Fruit fly (Drosophila melanogaster) whole organism, embryonic: ENCODE measurements around the gene CG9628.

Source experiments
- Ada2b ChIP-seq: fragments of 200-800 bp; sonication (Bioruptor generic); IDR thresholded peaks from 2 replicates; pipeline ENCODE4 v1.3.6; 2022; ENCODE audit warnings: missing biosample characterization, missing genetic modification characterization
- Atf3 ChIP-seq: fragments of 200-800 bp; sonication (Bioruptor generic); optimal IDR thresholded peaks from 3 replicates; lab custom pipeline; 2016; ENCODE audit warnings: missing biosample characterization, missing genetic modification characterization
- BEAF-32 ChIP-seq: fragments of 200-800 bp; sonication (Bioruptor generic); optimal IDR thresholded peaks from 3 replicates; lab custom pipeline; 2017; ENCODE audit warnings: missing biosample characterization, missing genetic modification characterization, mild to moderate bottlenecking, moderate library complexity, missing genetic modification reagents
- CG10274 ChIP-seq: fragments of 200-800 bp; sonication (Bioruptor generic); optimal IDR thresholded peaks from 3 replicates; lab custom pipeline; 2017; ENCODE audit warnings: missing biosample characterization, mild to moderate bottlenecking, missing genetic modification characterization
- CG11093 ChIP-seq: fragments of 200-800 bp; sonication (Bioruptor generic); IDR thresholded peaks from 3 replicates; pipeline ENCODE4 v1.3.6; 2022; ENCODE audit warnings: missing biosample characterization, missing genetic modification characterization
- CG12104 ChIP-seq: fragments of 200-800 bp; sonication (Bioruptor generic); optimal IDR thresholded peaks from 3 replicates; lab custom pipeline; 2016; ENCODE audit warnings: missing biosample characterization, missing genetic modification characterization
- CG13287 ChIP-seq: fragments of 200-800 bp; sonication (Bioruptor generic); IDR thresholded peaks from 2 replicates; pipeline ENCODE4 v1.3.6; 2022; ENCODE audit warnings: missing biosample characterization, missing genetic modification characterization; ENCODE audit not compliant: partially characterized antibody
- CG13894 ChIP-seq: fragments of 200-800 bp; sonication (Bioruptor generic); optimal IDR thresholded peaks from 3 replicates; lab custom pipeline; 2018; ENCODE audit warnings: missing biosample characterization, mild to moderate bottlenecking, missing genetic modification characterization, moderate library complexity
- CG17568 ChIP-seq: fragments of 200-800 bp; sonication (Bioruptor generic); optimal IDR thresholded peaks from 2 replicates; lab custom pipeline; 2018; ENCODE audit warnings: missing biosample characterization, mild to moderate bottlenecking, missing genetic modification characterization, moderate library complexity
- CG2202 ChIP-seq: fragments of 200-800 bp; sonication (Bioruptor generic); optimal IDR thresholded peaks from 2 replicates; lab custom pipeline; 2018; ENCODE audit warnings: missing biosample characterization, mild to moderate bottlenecking, missing genetic modification characterization
- CG2889 ChIP-seq: fragments of 200-800 bp; sonication (Bioruptor generic); IDR thresholded peaks from 3 replicates; pipeline ENCODE4 v1.3.6; 2022; ENCODE audit warnings: missing biosample characterization, missing genetic modification characterization
- CG30020 ChIP-seq: fragments of 200-800 bp; optimal IDR thresholded peaks from 2 replicates; lab custom pipeline; 2019; ENCODE audit warnings: missing biosample characterization, mild to moderate bottlenecking, missing genetic modification characterization, moderate library complexity
- CG32767 ChIP-seq: fragments of 200-800 bp; sonication (Bioruptor generic); IDR thresholded peaks from 2 replicates; pipeline ENCODE4 v1.3.6; 2022; ENCODE audit warnings: missing biosample characterization, missing genetic modification characterization
- CG42726 ChIP-seq: fragments of 200-800 bp; sonication (Bioruptor generic); IDR thresholded peaks from 2 replicates; pipeline ENCODE4 v1.3.6; 2022; ENCODE audit warnings: missing biosample characterization, missing genetic modification characterization; ENCODE audit not compliant: partially characterized antibody
- CG5245 ChIP-seq: fragments of 200-800 bp; sonication (Bioruptor generic); optimal IDR thresholded peaks from 3 replicates; lab custom pipeline; 2016; ENCODE audit warnings: missing biosample characterization, missing genetic modification characterization
- CG6813 ChIP-seq: fragments of 200-800 bp; sonication (Bioruptor generic); optimal IDR thresholded peaks from 2 replicates; lab custom pipeline; 2017; ENCODE audit warnings: missing biosample characterization, missing genetic modification characterization, mild to moderate bottlenecking, moderate library complexity, missing genetic modification reagents
- CG7372 ChIP-seq: fragments of 200-800 bp; sonication (Bioruptor generic); IDR thresholded peaks from 2 replicates; pipeline ENCODE4 v1.3.6; 2022; ENCODE audit warnings: missing biosample characterization, missing genetic modification characterization
- CG8089 ChIP-seq: fragments of 200-800 bp; sonication (Bioruptor generic); optimal IDR thresholded peaks from 3 replicates; lab custom pipeline; 2016; ENCODE audit warnings: missing biosample characterization, missing genetic modification characterization
- CG9437 ChIP-seq: fragments of 200-800 bp; sonication (Bioruptor generic); optimal IDR thresholded peaks from 2 replicates; lab custom pipeline; 2018; ENCODE audit warnings: missing biosample characterization, mild to moderate bottlenecking, missing genetic modification characterization
- CG9609 ChIP-seq: fragments of 200-800 bp; sonication (Bioruptor generic); optimal IDR thresholded peaks from 3 replicates; lab custom pipeline; 2016; ENCODE audit warnings: missing biosample characterization, missing genetic modification characterization
- CkIIα-i1 ChIP-seq: fragments of 200-800 bp; sonication (Bioruptor generic); IDR thresholded peaks from 2 replicates; pipeline ENCODE4 v1.3.6; 2022; ENCODE audit warnings: missing biosample characterization, missing genetic modification characterization
- Hey ChIP-seq: fragments of 200-800 bp; sonication (Bioruptor generic); optimal IDR thresholded peaks from 3 replicates; lab custom pipeline; 2018; ENCODE audit warnings: missing biosample characterization, mild to moderate bottlenecking, missing genetic modification characterization
- Lhr ChIP-seq: fragments of 200-800 bp; sonication (Bioruptor generic); optimal IDR thresholded peaks from 3 replicates; lab custom pipeline; 2017; ENCODE audit warnings: mild to moderate bottlenecking, missing biosample characterization, missing genetic modification reagents, missing genetic modification characterization
- Mrtf ChIP-seq: fragments of 200-800 bp; sonication (Bioruptor generic); IDR thresholded peaks from 3 replicates; pipeline ENCODE4 v1.3.6; 2022; ENCODE audit warnings: missing biosample characterization, missing genetic modification characterization
- NFAT ChIP-seq: fragments of 200-800 bp; sonication (Bioruptor generic); IDR thresholded peaks from 2 replicates; pipeline ENCODE4 v1.3.6; 2022; ENCODE audit warnings: missing biosample characterization, missing genetic modification characterization
- NK7.1 ChIP-seq: fragments of 200-800 bp; sonication (Bioruptor generic); optimal IDR thresholded peaks from 3 replicates; lab custom pipeline; 2016; ENCODE audit warnings: missing biosample characterization, missing genetic modification characterization
- Ptx1 ChIP-seq: fragments of 200-800 bp; sonication (Bioruptor generic); IDR thresholded peaks from 2 replicates; pipeline ENCODE4 v1.3.6; 2022; ENCODE audit warnings: missing biosample characterization, missing genetic modification characterization
- Rfx ChIP-seq: fragments of 200-800 bp; sonication (Bioruptor generic); IDR thresholded peaks from 2 replicates; pipeline ENCODE4 v1.3.6; 2022; ENCODE audit warnings: missing biosample characterization, missing genetic modification characterization
- Usf ChIP-seq: fragments of 200-800 bp; sonication (Bioruptor generic); optimal IDR thresholded peaks from 2 replicates; lab custom pipeline; 2017; ENCODE audit warnings: missing genotype, missing biosample characterization, missing genetic modification characterization
- YL-1 ChIP-seq: fragments of 200-800 bp; sonication (Bioruptor generic); optimal IDR thresholded peaks from 3 replicates; lab custom pipeline; 2017; ENCODE audit warnings: missing biosample characterization, mild to moderate bottlenecking, missing genetic modification characterization
- ab ChIP-seq: fragments of 200-800 bp; sonication (Bioruptor generic); optimal IDR thresholded peaks from 2 replicates; lab custom pipeline; 2016; ENCODE audit warnings: missing biosample characterization, missing genetic modification characterization
- abd-A ChIP-seq: fragments of 200-800 bp; sonication (Bioruptor generic); optimal IDR thresholded peaks from 3 replicates; lab custom pipeline; 2019; ENCODE audit warnings: missing biosample characterization, mild to moderate bottlenecking, missing genetic modification characterization, moderate library complexity
- cad ChIP-seq: fragments of >200 bp; optimal IDR thresholded peaks from 2 replicates; lab custom pipeline; 2017; ENCODE audit warnings: missing biosample characterization, missing genetic modification characterization
- cato ChIP-seq: fragments of 200-800 bp; sonication (Bioruptor generic); optimal IDR thresholded peaks from 2 replicates; lab custom pipeline; 2016; ENCODE audit warnings: missing biosample characterization, missing genetic modification characterization, borderline replicate concordance
- caup ChIP-seq: fragments of 200-800 bp; sonication (Bioruptor generic); optimal IDR thresholded peaks from 3 replicates; lab custom pipeline; 2017; ENCODE audit warnings: missing biosample characterization, mild to moderate bottlenecking, missing genetic modification characterization, moderate library complexity; ENCODE audit not compliant: severe bottlenecking
- chm ChIP-seq: fragments of 200-800 bp; sonication (Bioruptor generic); IDR thresholded peaks from 2 replicates; pipeline ENCODE4 v1.3.6; 2022; ENCODE audit warnings: missing biosample characterization, missing genetic modification characterization
- croc ChIP-seq: fragments of 200-800 bp; sonication (Bioruptor generic); conservative IDR thresholded peaks from 3 replicates; pipeline ENCODE4 v1.3.6; 2022; ENCODE audit warnings: missing biosample characterization, missing genetic modification characterization
- crp ChIP-seq, 2 experiments: fragments of 200-800 bp; sonication (Bioruptor generic); optimal IDR thresholded peaks; 2 replicates in 1 of 2; 3 replicates in 1 of 2; lab custom pipeline; 2017; ENCODE audit warnings: missing biosample characterization in 2 of 2, missing genetic modification characterization in 2 of 2, mild to moderate bottlenecking in 1 of 2, moderate library complexity in 1 of 2
- gce ChIP-seq: fragments of 200-800 bp; sonication (Bioruptor generic); IDR thresholded peaks from 3 replicates; pipeline ENCODE4 v1.3.6; 2022; ENCODE audit warnings: missing biosample characterization, missing genetic modification characterization
- grau ChIP-seq: fragments of 200-800 bp; optimal IDR thresholded peaks from 3 replicates; lab custom pipeline; 2019; ENCODE audit warnings: missing biosample characterization, mild to moderate bottlenecking, missing genetic modification characterization, moderate library complexity
- gt ChIP-seq: fragments of 200-800 bp; sonication (Bioruptor generic); IDR thresholded peaks from 2 replicates; pipeline ENCODE4 v1.3.6; 2022; ENCODE audit warnings: missing biosample characterization, missing genetic modification characterization
- her ChIP-seq: fragments of 200-800 bp; sonication (Bioruptor generic); optimal IDR thresholded peaks from 2 replicates; lab custom pipeline; 2016; ENCODE audit warnings: missing biosample characterization, missing genetic modification characterization
- kah ChIP-seq: fragments of 200-800 bp; sonication (Bioruptor generic); optimal IDR thresholded peaks from 2 replicates; lab custom pipeline; 2018; ENCODE audit warnings: missing biosample characterization, mild to moderate bottlenecking, missing genetic modification characterization
- maf-S ChIP-seq: fragments of 200-800 bp; sonication (Bioruptor generic); optimal IDR thresholded peaks from 2 replicates; lab custom pipeline; 2016; ENCODE audit warnings: missing biosample characterization, missing genetic modification characterization
- mirr ChIP-seq: fragments of 200-800 bp; sonication (Bioruptor generic); optimal IDR thresholded peaks from 3 replicates; lab custom pipeline; 2018; ENCODE audit warnings: missing biosample characterization, mild to moderate bottlenecking, missing genetic modification characterization
- p53 ChIP-seq: fragments of 200-800 bp; sonication (Bioruptor generic); optimal IDR thresholded peaks from 2 replicates; lab custom pipeline; 2016; ENCODE audit warnings: missing biosample characterization, missing genetic modification characterization
- peb ChIP-seq: fragments of 200-800 bp; sonication (Bioruptor generic); IDR thresholded peaks from 2 replicates; pipeline ENCODE4 v1.3.6; 2022; ENCODE audit warnings: missing biosample characterization, missing genetic modification characterization
- ranshi ChIP-seq: fragments of 200-800 bp; sonication (Bioruptor generic); IDR thresholded peaks from 2 replicates; pipeline ENCODE4 v1.3.6; 2022; ENCODE audit warnings: missing biosample characterization, missing genetic modification characterization
- unpg ChIP-seq: fragments of 200-800 bp; sonication (Bioruptor generic); optimal IDR thresholded peaks from 3 replicates; lab custom pipeline; 2018; ENCODE audit warnings: missing biosample characterization, mild to moderate bottlenecking, missing genetic modification characterization, moderate library complexity

CG9628 gene

DNA sequence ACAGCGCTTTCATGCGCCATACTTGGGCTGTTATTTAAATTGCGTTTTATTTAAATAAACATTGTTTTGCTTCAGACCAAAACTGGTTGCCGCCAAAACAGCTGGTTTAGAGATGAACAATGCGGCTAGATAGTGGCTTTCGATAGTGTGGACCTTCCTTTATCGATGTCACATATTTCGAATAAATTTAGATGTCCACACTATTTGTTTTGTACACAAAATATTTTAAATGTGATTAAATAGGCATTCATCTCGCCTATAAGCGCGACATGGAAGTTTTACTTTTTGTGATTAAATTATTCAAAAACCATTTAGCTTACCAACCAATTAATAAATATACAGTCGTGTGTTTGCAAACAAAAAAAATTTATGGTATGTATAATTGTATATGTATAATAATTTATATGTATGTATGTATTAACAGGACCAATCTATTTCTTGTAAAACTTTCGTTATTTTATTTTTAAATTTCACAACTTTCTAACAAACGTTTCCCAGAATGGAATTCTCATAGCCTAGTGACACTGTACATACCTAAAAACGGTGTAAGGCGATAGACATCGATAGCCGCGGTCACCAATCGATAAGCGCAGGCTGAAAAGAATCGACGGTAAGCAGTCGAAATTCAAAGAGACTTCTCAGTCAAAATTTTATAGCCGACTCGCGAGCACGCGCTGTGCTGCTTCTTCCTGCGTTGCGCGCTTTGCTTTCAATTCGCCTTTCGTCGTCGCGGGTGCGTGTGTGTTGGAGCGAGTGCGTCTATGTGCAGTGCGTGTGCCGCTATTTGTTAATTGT lies 9.6 kb downstream of the CG9628 start, which contains the start of the genes RecQ5 and dlp (continued):
- TF ChIP-seq CG13287 (GFP tag; lab: Robert Waterston, UW) (peak; percentile 89), unpg (GFP tag; lab: Kevin White, UChicago) (peak; percentile 63), Rfx (peak; percentile 77), CG2889 (GFP tag; lab: Robert Waterston, UW) (no peak; the same call in 2 of the 3 replicates), CG42726 (GFP tag; lab: Robert Waterston, UW) (peak; percentile 96), NK7.1 (peak; percentile 54), Atf3 (GFP tag; lab: Kevin White, UChicago) (no peak), cad (GFP tag; lab: Kevin White, UChicago) (no peak), Ada2b (GFP tag; lab: Robert Waterston, UW) (peak; percentile 74), CG30020 (tag; lab: Kevin White, UChicago) (peak; percentile 75), CG13894 (tag; lab: Kevin White, UChicago) (peak; percentile 65), Ptx1 (GFP tag; lab: Robert Waterston, UW) (0 out of 2 replicates have a peak, but pooled peaks have one; percentile 23), CG7372 (no peak), abd-A (tag; lab: Kevin White, UChicago) (peak; percentile 51), CG17568 (GFP tag; lab: Kevin White, UChicago) (peak; percentile 18), NFAT (GFP tag; lab: Robert Waterston, UW) (peak; percentile 69), CG5245 (GFP tag; lab: Kevin White, UChicago) (peak; percentile 57), CG10274 (GFP tag; lab: Kevin White, UChicago) (no peak), p53 (GFP tag; lab: Kevin White, UChicago) (no peak), CG11093 (GFP tag; lab: Robert Waterston, UW) (peak; percentile 42; the same call in 1 of the 3 replicates), CG32767 (GFP tag; lab: Robert Waterston, UW) (peak; percentile 69; the same call in 1 of the 2 replicates), gt (GFP tag; lab: Robert Waterston, UW) (no peak), cato (GFP tag; lab: Kevin White, UChicago) (peak; percentile 31), her (GFP tag; lab: Kevin White, UChicago) (peak; percentile 53), CG12104 (GFP tag; lab: Kevin White, UChicago) (peak; percentile 74), peb (GFP tag; lab: Robert Waterston, UW) (no peak), gce (GFP tag; lab: Robert Waterston, UW) (peak; percentile 9; the same call in 1 of the 3 replicates), caup (peak; percentile 62), CG9437 (GFP tag; lab: Kevin White, UChicago) (peak; percentile 77), mirr (peak; percentile 50), kah (GFP tag; lab: Kevin White, UChicago) (peak; percentile 27), Usf (peak; percentile 46), BEAF-32 (GFP tag; lab: Kevin White, UChicago) (peak; percentile 93), chm (GFP tag; lab: Robert Waterston, UW) (peak; percentile 96), YL-1 (GFP tag; lab: Kevin White, UChicago) (peak; percentile 16), croc (GFP tag; lab: Robert Waterston, UW) (no peak), maf-S (peak; percentile 49), ab (GFP tag; lab: Kevin White, UChicago) (no peak), CkIIα-i1 (GFP tag; lab: Robert Waterston, UW) (no peak), crp (GFP tag; optimal IDR thresholded peaks at IDR 0.05; lab: Kevin White, UChicago) (peak; percentile 49 to 91), CG6813 (GFP tag; lab: Kevin White, UChicago) (peak; percentile 53), Hey (tag; lab: Kevin White, UChicago) (peak; percentile 41), Mrtf (GFP tag; lab: Robert Waterston, UW) (no peak), CG9609 (GFP tag; lab: Kevin White, UChicago) (peak; percentile 8), ranshi (GFP tag; lab: Robert Waterston, UW) (peak; percentile 79), CG8089 (GFP tag; lab: Kevin White, UChicago) (no peak), grau (tag; lab: Kevin White, UChicago) (peak; percentile 88), CG2202 (tag; lab: Kevin White, UChicago) (peak; percentile 30), Lhr (GFP tag; lab: Kevin White, UChicago) (peak; percentile 45)
